Fruit fly (Drosophila melanogaster): Measurements from ENCODE around the gene CG14007.

CG14007 gene

dm6 chr2L:5724521-5725023 is 8.1 kb upstream of the CG14007 start, which contains the start of gene CG11030 (continued):
- TF ChIP-seq Trl (optimal IDR thresholded peaks at IDR 0.05) (peak in 1 of 2 experiments; percentile 12), Trl (GFP tag; optimal IDR thresholded peaks at IDR 0.05) (no peak), CG1233 (GFP tag; optimal IDR thresholded peaks at IDR 0.05) (no peak), zen (tag; optimal IDR thresholded peaks at IDR 0.05) (no peak), Sox102F (GFP tag; optimal IDR thresholded peaks at IDR 0.05) (no peak), CG18764 (GFP tag; optimal IDR thresholded peaks at IDR 0.05) (no peak), Ssrp (tag; optimal IDR thresholded peaks at IDR 0.05) (no peak), tll (GFP tag; optimal IDR thresholded peaks at IDR 0.05) (no peak), CG3065 (GFP tag; optimal IDR thresholded peaks at IDR 0.05) (no peak), Poxn (GFP tag; IDR thresholded peaks at IDR 0.05) (no peak), CG13123 (GFP tag; optimal IDR thresholded peaks at IDR 0.05) (no peak), CG6689 (GFP tag; IDR thresholded peaks at IDR 0.05) (no peak), pho (GFP tag; optimal IDR thresholded peaks at IDR 0.05) (no peak), CoRest (tag; optimal IDR thresholded peaks at IDR 0.05) (no peak), lmd (GFP tag; IDR thresholded peaks at IDR 0.05) (no peak; the same call in 1 of the 2 replicates), CG7745 (tag; optimal IDR thresholded peaks at IDR 0.05) (no peak), CG14710 (tag; optimal IDR thresholded peaks at IDR 0.05) (peak; percentile 21), inv (GFP tag; IDR thresholded peaks at IDR 0.05; ENCODE audit: partially characterized antibody) (peak; percentile 99), CG2116 (GFP tag; optimal IDR thresholded peaks at IDR 0.05) (peak; percentile 85), CG4404 (GFP tag; IDR thresholded peaks at IDR 0.05) (no peak), caup (GFP tag; optimal IDR thresholded peaks at IDR 0.05; ENCODE audit: severe bottlenecking) (no peak), H2.0 (GFP tag; IDR thresholded peaks at IDR 0.05) (no peak), pfk (GFP tag; optimal IDR thresholded peaks at IDR 0.05) (no peak), CG18262 (tag; optimal IDR thresholded peaks at IDR 0.05) (peak; percentile 1), amos (GFP tag; IDR thresholded peaks at IDR 0.05; ENCODE audit: partially characterized antibody) (peak; percentile 100), CG2889 (GFP tag; IDR thresholded peaks at IDR 0.05) (no peak), CG10274 (GFP tag; optimal IDR thresholded peaks at IDR 0.05) (no peak), gem (tag; optimal IDR thresholded peaks at IDR 0.05) (no peak), unc-4 (GFP tag; IDR thresholded peaks at IDR 0.05; ENCODE audit: partially characterized antibody) (peak; percentile 98), zfh1 (GFP tag; IDR thresholded peaks at IDR 0.05) (no peak; the same call in 2 of the 3 replicates), MTF-1 (GFP tag; optimal IDR thresholded peaks at IDR 0.05; ENCODE audit: borderline replicate concordance) (no peak), ci (GFP tag; IDR thresholded peaks at IDR 0.05) (0 out of 3 replicates have a peak, but pooled peaks have one; percentile 37), Tbp (GFP tag; optimal IDR thresholded peaks at IDR 0.05) (no peak), stc (GFP tag; IDR thresholded peaks at IDR 0.05) (no peak), rib (GFP tag; IDR thresholded peaks at IDR 0.05) (no peak), Bdp1 (GFP tag; optimal IDR thresholded peaks at IDR 0.05) (no peak), CG30403 (GFP tag; optimal IDR thresholded peaks at IDR 0.05) (peak; percentile 17), CG6254 (GFP tag; optimal IDR thresholded peaks at IDR 0.05) (peak; percentile 20), Aef1 (GFP tag; IDR thresholded peaks at IDR 0.05) (0 out of 3 replicates have a peak, but pooled peaks have one; percentile 22), nom (GFP tag; optimal IDR thresholded peaks at IDR 0.05) (no peak), Mad (GFP tag; optimal IDR thresholded peaks at IDR 0.05) (no peak), al (GFP tag; IDR thresholded peaks at IDR 0.05) (peak; percentile 32; the same call in 1 of the 2 replicates), CG15696 (tag; optimal IDR thresholded peaks at IDR 0.05) (no peak), jumu (GFP tag; optimal IDR thresholded peaks at IDR 0.05) (no peak), CHES-1-like (GFP tag; optimal IDR thresholded peaks at IDR 0.05) (peak; percentile 46), HmgD (GFP tag; optimal IDR thresholded peaks at IDR 0.05) (no peak), sisA (GFP tag; IDR thresholded peaks at IDR 0.05) (no peak), lov (optimal IDR thresholded peaks at IDR 0.05) (no peak), lov (GFP tag; IDR thresholded peaks at IDR 0.05) (no peak), CG12071 (GFP tag; optimal IDR thresholded peaks at IDR 0.05) (no peak), CG17568 (GFP tag; optimal IDR thresholded peaks at IDR 0.05) (no peak)
